Worm (Caenorhabditis elegans): ENCODE results near the gene unc-30.

DNA sequence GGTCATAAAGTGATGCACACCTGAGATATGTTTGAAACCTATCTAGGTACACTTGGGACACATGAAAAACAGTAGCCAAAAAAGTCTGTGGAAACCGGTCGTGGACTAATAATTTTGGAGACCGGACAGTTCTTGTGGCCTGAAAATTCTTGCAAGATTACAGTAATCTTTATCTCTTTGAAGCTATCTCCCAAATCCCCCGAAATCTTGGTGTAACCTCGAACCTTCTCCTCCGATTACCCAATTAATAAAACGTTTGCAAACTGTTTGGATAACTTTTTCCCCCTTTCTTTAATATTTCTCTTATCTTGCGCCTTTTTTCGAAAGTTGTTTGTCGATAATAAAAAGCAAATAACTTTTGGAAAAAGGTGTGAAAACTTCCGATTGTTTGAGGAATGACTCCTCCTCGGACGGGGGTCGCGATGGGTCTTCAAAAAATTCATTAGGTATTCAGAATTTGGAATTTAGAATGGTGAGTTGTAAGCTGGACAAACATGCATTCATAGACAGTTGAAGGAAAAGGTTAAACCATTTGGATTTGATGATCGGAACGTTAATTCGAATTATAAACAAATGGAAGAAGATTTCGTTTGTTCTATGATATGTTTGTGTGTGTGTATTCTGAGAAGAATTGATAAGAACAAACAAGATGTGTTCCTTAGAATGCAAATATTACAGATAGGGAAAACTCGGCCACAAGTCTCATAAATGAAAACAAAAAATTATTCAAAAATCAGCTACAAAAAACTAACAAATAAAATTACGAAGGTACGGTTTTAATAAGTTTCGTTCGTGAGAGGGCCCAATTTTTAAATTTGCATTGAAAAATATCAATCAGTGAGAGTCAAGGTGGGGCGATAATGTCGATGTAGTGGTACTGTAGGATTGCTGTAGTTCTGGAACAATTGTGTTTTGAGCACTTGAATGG, 35.7 kb upstream of the unc-30 start:
- no peak for TF ChIP-seq ZK546.5 (tag; optimal IDR thresholded peaks at IDR 0.05)
- TF ChIP-seq nhr-12 (tag; optimal IDR thresholded peaks at IDR 0.05): no peak

Data from whole organism, L3 larva.